Worm (Caenorhabditis elegans) whole organism, midembryonic: ENCODE measurements around the gene dos-3.

Experiments used
- cog-1 ChIP-seq: sonication (generic microtip); optimal IDR thresholded peaks from 2 replicates; lab custom pipeline; 2016; ENCODE audit warnings: missing genetic modification characterization, missing compliant biosample characterization
- flt-1 ChIP-seq: fragments of 200-800 bp; sonication (Bioruptor generic); IDR thresholded peaks from 2 replicates; pipeline ENCODE4 v1.3.6; 2022; ENCODE audit warnings: missing genetic modification characterization, missing compliant biosample characterization
- klf-2 ChIP-seq: fragments of 200-800 bp; sonication (Bioruptor generic); conservative IDR thresholded peaks from 2 replicates; pipeline ENCODE4 v1.3.6; 2022; ENCODE audit warnings: missing genetic modification reagents, missing genetic modification characterization, missing compliant biosample characterization
- med-1 ChIP-seq: sonication (generic microtip); optimal IDR thresholded peaks from 2 replicates; lab custom pipeline; 2017; ENCODE audit warnings: missing genetic modification characterization, mild to moderate bottlenecking, missing compliant biosample characterization, antibody characterized with exemption, missing genetic modification reagents; ENCODE audit not compliant: insufficient read depth
- ref-1 ChIP-seq: fragments of 200-800 bp; sonication (Bioruptor generic); conservative IDR thresholded peaks from 2 replicates; pipeline ENCODE4 v1.3.6; 2022; ENCODE audit warnings: missing genetic modification reagents, missing genetic modification characterization, missing compliant biosample characterization
- tab-1 ChIP-seq: fragments of 200-800 bp; sonication (Bioruptor generic); IDR thresholded peaks from 2 replicates; pipeline ENCODE4 v1.3.6; 2022; ENCODE audit warnings: missing genetic modification characterization, missing compliant biosample characterization
- ztf-23 ChIP-seq: fragments of 200-800 bp; sonication (Bioruptor generic); IDR thresholded peaks from 2 replicates; pipeline ENCODE4 v1.3.6; 2022; ENCODE audit warnings: missing genetic modification reagents, missing genetic modification characterization, missing compliant biosample characterization

DNA sequence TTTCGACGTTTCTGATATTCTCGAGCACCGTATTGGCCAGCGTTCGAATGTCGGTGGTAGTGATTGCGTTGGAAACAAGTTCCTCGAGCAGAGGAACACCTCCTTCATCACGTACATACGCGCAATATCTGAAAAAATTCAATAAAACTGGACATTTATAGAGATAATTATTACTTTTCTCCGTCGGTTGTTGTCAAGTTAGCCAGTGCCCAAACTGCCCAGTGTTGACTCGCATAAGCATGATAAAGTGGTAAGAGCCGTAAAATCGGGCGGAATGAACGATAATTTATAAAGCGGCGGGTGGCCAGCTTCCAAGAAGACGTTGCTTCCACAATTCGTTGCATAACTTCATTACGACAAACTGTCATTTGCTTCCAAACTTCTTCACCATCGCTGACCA is 44.2 kb upstream of the dos-3 start:
- TF ChIP-seq med-1 (no peak), ref-1 (no peak), cog-1 (tag; lab: Kevin White, UChicago) (no peak), flt-1 (GFP tag; lab: Robert Waterston, UW) (no peak), tab-1 (GFP tag; lab: Robert Waterston, UW) (no peak), klf-2 (no peak), ztf-23 (GFP tag; lab: Robert Waterston, UW) (no peak)
